Worm (Caenorhabditis elegans): ENCODE measurements around the gene Y43F8B.20.

ce11 chrV:19526197-19526596, 23.4 kb downstream of the Y43F8B.20 start:
- TF ChIP-seq mdl-1 (tag; optimal IDR thresholded peaks at IDR 0.05) = no peak
- no peak for TF ChIP-seq ceh-16 (tag; optimal IDR thresholded peaks at IDR 0.05)
- TF ChIP-seq unc-39 (tag; optimal IDR thresholded peaks at IDR 0.05) = no peak
- no peak for TF ChIP-seq unc-62 (GFP tag; optimal IDR thresholded peaks at IDR 0.05)
- TF ChIP-seq snpc-4 (tag; optimal IDR thresholded peaks at IDR 0.05) = no peak
- no peak for TF ChIP-seq lin-39 (tag; optimal IDR thresholded peaks at IDR 0.05)
- no peak for TF ChIP-seq nhr-67 (tag; optimal IDR thresholded peaks at IDR 0.05)
- no peak for TF ChIP-seq ztf-11 (tag; optimal IDR thresholded peaks at IDR 0.05)
- TF ChIP-seq aly-2 (tag; optimal IDR thresholded peaks at IDR 0.05) = no peak
- no peak for TF ChIP-seq nhr-25 (tag; optimal IDR thresholded peaks at IDR 0.05)

All from whole organism, L3 larva.